Worm (Caenorhabditis elegans) whole organism, L2 larva: ENCODE results near the gene fbl-1.

Source experiments
- ama-1 ChIP-seq: fragments of 150-350 bp; optimal IDR thresholded peaks from 2 replicates; lab custom pipeline; 2018; ENCODE audit warnings: inconsistent platforms
- ceh-82 ChIP-seq: fragments of 150-350 bp; optimal IDR thresholded peaks from 2 replicates; lab custom pipeline; 2014; ENCODE audit warnings: missing biosample characterization, missing genetic modification characterization
- dmd-4 ChIP-seq: sonication (generic microtip); optimal IDR thresholded peaks from 2 replicates; lab custom pipeline; 2017; ENCODE audit warnings: missing biosample characterization, missing genetic modification characterization
- nhr-77 ChIP-seq: fragments of 150-350 bp; optimal IDR thresholded peaks from 2 replicates; lab custom pipeline; 2014; ENCODE audit warnings: missing biosample characterization, missing genetic modification characterization
- unc-39 ChIP-seq: fragments of 150-350 bp; optimal IDR thresholded peaks from 2 replicates; lab custom pipeline; 2014; ENCODE audit warnings: missing biosample characterization, missing genetic modification characterization

ce11 chrIV:9514132-9514531 lies 26.5 kb upstream of the fbl-1 start:
- TF ChIP-seq nhr-77 (tag; lab: Kevin White, UChicago), result no peak
- no peak for TF ChIP-seq ama-1
- no peak for TF ChIP-seq ceh-82 (tag; lab: Kevin White, UChicago)
- TF ChIP-seq unc-39 (tag; lab: Kevin White, UChicago), result no peak
- no peak for TF ChIP-seq dmd-4 (tag; lab: Kevin White, UChicago)
